Worm (Caenorhabditis elegans): ENCODE measurements around the gene hst-3.2.
A peak's percentile ranks its signal among the peaks of the same experiment; 100 is the strongest.

The hst-3.2 gene

DNA sequence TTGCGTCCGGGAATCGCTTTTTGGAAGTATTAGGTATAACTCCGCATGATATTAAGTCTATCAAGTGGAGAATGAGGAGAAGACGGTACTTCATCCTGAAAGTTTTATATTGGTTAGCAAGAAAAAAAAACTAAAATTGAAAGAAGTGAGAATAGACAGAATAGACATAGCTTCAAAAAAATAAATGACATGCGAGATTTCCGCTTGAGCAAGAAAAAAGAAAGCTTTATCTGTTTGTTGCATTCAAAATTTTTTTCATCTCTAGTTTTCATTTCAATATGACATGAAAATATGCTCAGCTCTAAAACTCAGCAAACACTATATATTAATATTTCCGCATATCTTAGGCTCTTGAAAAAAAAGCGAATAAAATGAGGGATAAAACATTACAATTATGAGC, at the start of gene hst-3.2:
TSS of gene hst-3.2 (minus strand) at position 101 of the 400 bp plus-strand sequence.
- TF ChIP-seq W03F9.2 (tag; optimal IDR thresholded peaks at IDR 0.05), result no peak

DNA sequence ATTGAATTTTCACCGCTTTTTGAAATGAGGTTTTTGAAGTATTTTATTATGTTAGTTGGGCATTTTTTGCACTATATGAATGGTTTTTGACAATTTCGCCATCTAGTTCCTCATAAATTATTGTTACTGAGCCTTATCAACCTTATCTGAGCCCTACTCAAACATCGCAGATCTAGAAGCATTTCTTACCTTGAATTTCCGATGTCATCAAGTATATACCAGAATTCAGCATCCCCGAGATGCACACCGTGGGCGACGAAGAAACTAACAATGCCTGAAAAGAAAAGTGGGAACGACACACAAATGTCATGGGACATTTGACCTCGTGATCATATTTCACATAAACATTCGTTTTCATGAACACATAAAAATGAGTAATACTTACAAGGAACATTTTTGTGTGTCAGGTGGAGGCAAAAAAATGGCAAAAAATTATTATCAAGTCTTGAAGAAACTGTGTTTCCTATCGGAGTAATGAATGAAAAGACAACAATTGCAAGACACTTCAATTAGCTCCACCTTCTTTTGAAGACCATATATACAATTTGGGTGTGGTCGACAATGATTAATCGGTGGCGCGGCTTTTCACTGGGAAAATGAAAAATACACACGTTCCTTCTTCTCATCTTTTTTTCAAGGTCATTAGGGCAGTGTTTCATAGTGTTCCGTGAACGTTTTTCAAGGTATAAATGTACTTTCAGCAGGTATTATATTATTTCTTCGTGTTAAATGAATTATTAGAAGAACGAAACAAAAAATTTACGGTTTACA, 48.7 kb upstream of the hst-3.2 start:
- TF ChIP-seq dao-5 (tag; optimal IDR thresholded peaks at IDR 0.05) (no peak), him-1 (tag; optimal IDR thresholded peaks at IDR 0.05) (no peak), W03F9.2 (tag; optimal IDR thresholded peaks at IDR 0.05) (no peak)

DNA sequence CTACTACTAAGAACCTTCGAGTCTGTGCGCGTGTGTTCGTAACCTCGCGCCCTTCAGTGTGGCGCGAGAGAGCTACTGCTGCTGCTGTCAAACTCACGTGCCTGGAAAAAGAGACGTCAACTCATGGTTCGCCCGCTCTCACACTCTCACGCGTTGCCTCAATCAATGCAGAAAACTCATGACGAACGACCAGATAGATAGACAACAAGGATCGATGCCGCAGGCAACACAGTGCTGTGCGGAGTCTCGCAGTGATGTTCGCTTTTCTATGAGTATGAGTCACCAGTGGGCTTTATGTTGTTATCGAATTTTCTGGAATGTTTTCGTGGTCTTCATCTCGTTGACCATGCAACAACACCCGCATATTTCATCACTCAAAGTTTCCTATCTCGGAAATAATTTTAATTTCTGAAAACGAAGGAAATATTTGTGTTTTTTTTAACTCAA, 47.8 kb upstream of the hst-3.2 start:
- TF ChIP-seq dao-5 (tag; optimal IDR thresholded peaks at IDR 0.05) (no peak), W03F9.2 (tag; optimal IDR thresholded peaks at IDR 0.05) (peak; percentile 53), him-1 (tag; optimal IDR thresholded peaks at IDR 0.05) (peak; percentile 73)

DNA sequence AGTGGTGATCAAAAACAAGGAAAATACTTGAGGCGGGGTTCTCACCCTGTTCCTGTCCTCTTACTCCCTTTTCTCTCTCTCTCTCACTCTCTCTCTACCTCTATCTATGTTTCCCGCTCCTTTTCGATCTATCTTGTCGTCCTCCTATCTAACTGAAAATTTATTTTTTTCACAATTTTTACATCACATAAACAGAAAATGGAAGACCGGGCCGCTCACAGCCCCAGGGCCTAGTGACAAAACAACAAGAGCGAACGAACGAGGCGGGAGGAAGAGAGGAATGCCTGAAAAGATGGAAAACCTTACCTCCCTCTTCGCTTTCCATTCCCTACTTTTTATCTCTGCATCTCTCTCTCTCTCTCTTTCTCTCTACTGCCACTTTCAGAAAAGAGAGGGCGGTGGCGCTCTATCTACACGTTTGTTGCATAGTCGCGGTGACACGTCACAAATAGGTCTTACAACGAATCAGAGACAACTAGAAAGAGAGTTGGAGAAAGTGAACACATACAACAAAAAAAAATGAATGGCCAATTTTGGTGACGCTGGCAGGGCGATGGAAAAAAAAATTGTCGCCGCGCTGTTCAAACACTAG, 47.1 kb upstream of the hst-3.2 start:
- TF ChIP-seq W03F9.2 (tag; optimal IDR thresholded peaks at IDR 0.05) (no peak), him-1 (tag; optimal IDR thresholded peaks at IDR 0.05) (no peak), dao-5 (tag; optimal IDR thresholded peaks at IDR 0.05) (no peak)

DNA sequence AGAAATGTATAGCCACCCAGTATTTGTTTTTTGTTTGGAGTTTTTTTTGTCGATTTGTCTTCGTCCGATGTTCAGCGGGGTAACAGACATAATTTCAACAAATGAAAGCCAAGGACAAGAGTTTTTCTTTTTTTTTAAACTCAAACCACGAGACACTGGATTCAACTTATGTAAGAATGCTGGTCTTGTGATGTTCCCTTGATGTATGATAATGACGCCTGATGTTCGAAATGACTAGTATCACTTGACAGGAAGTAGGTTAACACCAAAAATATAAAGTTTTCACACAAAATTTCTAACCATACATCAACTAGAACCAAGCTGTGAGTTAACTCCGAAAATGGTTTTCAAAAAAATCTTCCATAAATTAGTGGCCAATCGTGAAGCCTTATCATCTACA, 46.4 kb upstream of the hst-3.2 start:
- TF ChIP-seq dao-5 (tag; optimal IDR thresholded peaks at IDR 0.05), result no peak
- TF ChIP-seq him-1 (tag; optimal IDR thresholded peaks at IDR 0.05), result no peak
- no peak for TF ChIP-seq W03F9.2 (tag; optimal IDR thresholded peaks at IDR 0.05)

DNA sequence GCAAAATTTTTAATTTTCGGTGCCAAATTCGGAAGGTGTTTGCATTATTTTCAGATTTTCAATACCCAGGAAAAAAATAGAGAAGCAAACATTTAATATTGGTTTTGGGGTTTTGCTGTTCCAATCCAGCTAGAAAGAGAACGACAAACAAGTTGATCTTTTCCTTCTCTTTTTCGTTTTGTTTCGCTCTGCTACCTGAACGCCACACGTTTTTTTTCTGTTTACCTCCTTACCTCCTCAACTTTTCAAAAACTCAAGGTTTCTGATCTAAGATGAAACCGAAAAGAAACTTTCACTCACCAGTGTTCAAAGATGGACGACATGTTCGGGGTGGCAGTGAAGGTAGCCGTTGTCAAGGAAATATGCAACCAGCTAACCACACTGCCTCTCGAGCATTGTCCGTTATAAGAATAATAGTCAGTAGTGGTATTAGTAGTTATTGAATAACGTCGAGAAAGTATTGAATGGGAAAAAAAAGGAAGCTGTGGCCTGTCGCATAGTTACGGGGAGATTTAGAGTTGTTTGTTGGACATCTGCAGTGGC, 45.7 kb upstream of the hst-3.2 start:
- TF ChIP-seq him-1 (tag; optimal IDR thresholded peaks at IDR 0.05), result no peak
- no peak for TF ChIP-seq W03F9.2 (tag; optimal IDR thresholded peaks at IDR 0.05)
- no peak for TF ChIP-seq dao-5 (tag; optimal IDR thresholded peaks at IDR 0.05)

DNA sequence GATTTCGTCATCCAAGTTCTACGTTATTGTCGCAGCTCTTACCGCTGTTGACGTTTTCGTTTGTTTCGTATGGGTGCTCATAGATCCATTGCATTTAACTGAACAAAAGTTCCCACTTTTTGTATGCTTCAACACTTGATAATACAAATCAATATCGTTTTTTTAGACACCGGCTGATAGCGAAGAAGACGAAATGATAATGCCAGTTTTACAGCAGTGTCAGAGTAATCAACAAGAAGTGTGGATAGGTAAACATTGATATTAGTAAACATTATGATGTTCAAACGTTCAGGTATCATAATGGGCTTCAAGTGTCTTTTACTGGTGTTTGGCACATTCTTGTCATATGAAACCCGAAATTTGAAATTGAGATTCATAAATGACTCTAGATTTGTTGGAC, 42.5 kb upstream of the hst-3.2 start:
- TF ChIP-seq dao-5 (tag; optimal IDR thresholded peaks at IDR 0.05), result no peak
- no peak for TF ChIP-seq W03F9.2 (tag; optimal IDR thresholded peaks at IDR 0.05)
- no peak for TF ChIP-seq him-1 (tag; optimal IDR thresholded peaks at IDR 0.05)

DNA sequence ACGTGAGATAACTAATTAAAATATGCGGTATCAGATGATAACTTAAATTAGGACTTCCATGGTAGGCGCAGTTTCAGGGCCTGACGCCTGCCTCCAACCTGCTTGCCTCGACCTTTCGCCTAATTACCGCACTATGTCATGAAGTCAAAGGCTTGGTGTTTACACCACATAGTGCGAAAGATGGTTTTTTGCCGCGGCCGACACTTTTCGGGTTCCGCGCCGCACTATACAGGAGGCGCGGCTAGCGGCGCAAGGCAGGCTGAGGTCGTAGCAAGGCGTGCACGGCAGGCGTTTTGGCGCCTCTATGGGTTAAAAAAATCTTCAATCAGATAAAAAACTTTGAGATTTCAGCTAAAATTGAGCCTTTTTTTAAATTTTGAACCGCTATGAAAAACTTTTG, 36.9 kb upstream of the hst-3.2 start:
- no peak for TF ChIP-seq him-1 (tag; optimal IDR thresholded peaks at IDR 0.05)
- TF ChIP-seq dao-5 (tag; optimal IDR thresholded peaks at IDR 0.05), result no peak
- no peak for TF ChIP-seq W03F9.2 (tag; optimal IDR thresholded peaks at IDR 0.05)

DNA sequence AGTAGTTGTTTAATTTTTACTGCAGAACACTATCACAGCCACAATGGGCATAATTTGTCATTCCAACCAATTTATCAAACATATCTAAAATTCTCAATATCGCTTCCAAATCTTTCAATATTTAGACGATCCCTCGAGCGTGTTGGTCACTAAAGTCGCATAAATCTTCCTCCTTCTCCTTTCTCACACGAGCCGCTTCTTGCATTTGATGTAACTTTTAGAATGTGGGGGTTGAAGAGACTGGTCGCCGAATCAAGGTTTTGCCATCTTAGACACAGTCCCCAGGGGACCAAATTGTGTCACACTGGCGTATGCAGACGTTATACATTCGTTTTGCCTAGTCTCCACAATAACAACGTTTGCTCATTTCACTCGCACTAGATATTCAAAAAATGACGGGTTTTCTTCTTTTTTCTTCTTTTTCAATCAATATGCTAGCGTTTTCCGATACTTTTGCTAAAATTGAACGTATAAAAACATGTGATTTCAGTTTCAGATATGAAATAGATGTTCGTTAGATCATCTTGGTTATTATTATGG, 33.7 kb upstream of the hst-3.2 start, which contains the start of gene gbb-1:
TSS of gene gbb-1 (plus strand) at position 490 of the 540 bp plus-strand sequence.
- TF ChIP-seq dao-5 (tag; optimal IDR thresholded peaks at IDR 0.05) (no peak), W03F9.2 (tag; optimal IDR thresholded peaks at IDR 0.05) (no peak), him-1 (tag; optimal IDR thresholded peaks at IDR 0.05) (no peak)

DNA sequence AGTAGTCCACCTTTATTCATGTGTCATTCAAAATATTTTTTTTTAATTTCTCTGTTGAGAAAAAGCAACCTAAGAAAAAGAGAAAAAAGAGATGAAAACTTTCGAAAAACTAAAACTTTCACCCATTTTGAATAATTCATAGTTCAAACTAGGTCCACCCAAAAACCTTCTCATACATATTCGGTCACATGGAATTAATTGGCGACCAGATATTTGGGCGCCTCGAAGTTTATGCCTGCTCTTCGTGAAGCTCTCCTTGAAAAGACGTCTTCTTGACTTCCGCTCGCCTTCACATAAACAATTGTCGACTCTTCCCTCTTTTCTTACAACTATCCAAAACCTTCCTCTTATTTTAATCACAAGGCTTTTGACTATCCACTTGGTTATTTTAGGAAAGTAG, 31.8 kb upstream of the hst-3.2 start:
- TF ChIP-seq W03F9.2 (tag; optimal IDR thresholded peaks at IDR 0.05), result no peak
- no peak for TF ChIP-seq him-1 (tag; optimal IDR thresholded peaks at IDR 0.05)
- no peak for TF ChIP-seq dao-5 (tag; optimal IDR thresholded peaks at IDR 0.05)

DNA sequence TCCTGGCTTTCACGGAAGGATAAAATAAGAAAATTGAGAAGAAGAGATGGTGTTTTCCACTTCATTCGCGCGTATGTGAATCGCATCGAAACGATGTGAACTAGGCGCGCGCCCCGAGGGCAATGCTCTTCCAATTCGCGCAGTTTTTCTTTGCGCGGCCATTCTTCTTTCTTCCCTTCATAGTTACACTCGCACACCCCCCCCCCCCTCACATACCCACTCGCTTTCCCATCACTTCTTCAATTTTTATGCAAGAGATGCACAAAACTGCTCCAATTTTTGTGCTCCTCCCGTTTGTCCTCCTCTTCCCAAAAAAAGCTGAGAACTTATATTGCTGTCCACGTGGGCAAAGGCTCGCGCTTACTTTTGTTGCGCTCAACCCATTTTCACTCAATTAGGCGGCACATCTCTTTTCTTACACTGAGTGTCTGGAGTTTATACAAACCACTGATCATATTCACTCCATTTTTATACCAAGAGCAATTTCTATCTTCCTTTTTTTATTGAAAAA, 29.8 kb upstream of the hst-3.2 start:
- TF ChIP-seq dao-5 (tag; optimal IDR thresholded peaks at IDR 0.05) (no peak), him-1 (tag; optimal IDR thresholded peaks at IDR 0.05) (no peak), W03F9.2 (tag; optimal IDR thresholded peaks at IDR 0.05) (no peak)

DNA sequence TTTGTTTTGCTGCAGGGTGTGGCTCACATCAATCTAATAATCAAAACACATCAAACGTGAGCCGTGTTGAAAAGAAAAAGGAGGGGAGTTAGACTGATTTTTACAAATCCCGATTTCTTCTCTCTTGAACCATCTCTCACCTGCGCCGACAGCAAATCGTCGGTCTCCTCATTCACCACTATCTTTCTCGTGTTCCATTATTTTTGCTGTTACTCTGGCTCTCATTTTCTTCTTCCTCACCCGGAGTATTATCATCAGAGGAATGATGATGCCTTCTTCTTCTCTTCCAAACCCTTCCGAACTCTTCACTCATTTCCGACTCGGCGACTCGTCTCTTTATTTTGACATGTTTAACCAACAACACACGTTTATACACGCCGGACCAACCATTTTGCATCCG, 26.4 kb upstream of the hst-3.2 start:
- TF ChIP-seq W03F9.2 (tag; optimal IDR thresholded peaks at IDR 0.05), result no peak
- no peak for TF ChIP-seq him-1 (tag; optimal IDR thresholded peaks at IDR 0.05)
- no peak for TF ChIP-seq dao-5 (tag; optimal IDR thresholded peaks at IDR 0.05)

DNA sequence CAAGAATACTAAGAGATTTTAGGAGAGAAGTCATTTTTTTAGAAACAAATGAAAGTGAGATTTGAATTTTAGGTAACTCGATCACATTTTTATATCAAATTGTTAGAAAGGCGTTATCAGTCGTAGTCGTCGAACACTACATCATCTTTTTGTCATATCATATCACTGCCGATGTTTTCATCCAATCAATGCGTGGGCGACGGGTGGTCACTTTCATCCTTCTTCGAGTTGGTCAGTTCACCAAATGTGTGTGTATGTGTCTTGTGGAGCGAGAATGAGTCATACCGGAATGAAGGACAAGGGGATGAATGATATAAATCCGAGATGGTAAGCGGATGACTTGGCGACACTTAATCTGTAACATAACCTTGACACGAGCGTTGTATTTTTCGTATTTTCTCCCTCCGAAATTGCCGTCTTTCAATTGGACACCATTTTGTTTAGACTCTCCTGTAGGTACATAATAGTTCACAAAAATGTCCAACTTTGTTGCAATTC, 22.8 kb upstream of the hst-3.2 start, which contains the start of the genes Y41G9A.10 and Y41G9A.5:
TSS of gene Y41G9A.10 (minus strand) at position 51 of the 498 bp plus-strand sequence.
TSS of gene Y41G9A.5 (plus strand) at position 160 of the 498 bp plus-strand sequence.
- no peak for TF ChIP-seq dao-5 (tag; optimal IDR thresholded peaks at IDR 0.05)
- TF ChIP-seq him-1 (tag; optimal IDR thresholded peaks at IDR 0.05), result no peak
- TF ChIP-seq W03F9.2 (tag; optimal IDR thresholded peaks at IDR 0.05), result no peak

DNA sequence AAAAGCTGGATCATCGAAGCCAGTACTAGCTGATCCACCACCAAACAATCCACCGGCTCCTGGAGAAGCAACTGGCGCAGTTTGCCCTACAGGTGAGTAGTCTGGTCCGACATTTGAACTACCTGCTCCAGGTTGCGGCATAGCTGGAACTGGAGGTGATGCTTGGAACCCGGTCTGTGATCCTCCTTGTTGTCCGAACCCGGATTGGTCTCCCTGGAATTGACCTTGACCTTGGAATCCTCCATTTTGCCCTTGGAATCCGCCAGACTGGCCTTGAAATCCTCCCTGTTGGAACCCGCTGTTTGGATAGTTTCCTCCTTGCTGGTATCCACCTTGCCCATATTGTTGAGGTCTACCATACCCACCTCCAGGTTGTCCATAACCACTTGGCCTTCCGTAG, 22.2 kb upstream of the hst-3.2 start:
- TF ChIP-seq him-1 (tag; optimal IDR thresholded peaks at IDR 0.05), result no peak
